Fruit fly (Drosophila melanogaster) whole organism: ENCODE results near the gene CG17929.

Experiments
- CG8478 ChIP-seq: fragments of >200 bp; optimal IDR thresholded peaks from 2 replicates; lab custom pipeline; 2018; ENCODE audit warnings: inconsistent platforms
- Dll ChIP-seq: fragments of >200 bp; optimal IDR thresholded peaks from 2 replicates; lab custom pipeline; 2017
- EcR ChIP-seq, 2 experiments: fragments of >200 bp; optimal IDR thresholded peaks; 2 replicates each; lab custom pipeline; 2017; ENCODE audit warnings: missing biosample characterization in 2 of 2, missing genetic modification characterization in 2 of 2, missing genetic modification reagents in 2 of 2
- pan ChIP-seq: fragments of >200 bp; optimal IDR thresholded peaks from 2 replicates; lab custom pipeline; 2017
- psq ChIP-seq: fragments of >200 bp; optimal IDR thresholded peaks from 2 replicates; lab custom pipeline; 2017
- usp ChIP-seq: fragments of >200 bp; optimal IDR thresholded peaks from 2 replicates; lab custom pipeline; 2017; ENCODE audit warnings: missing biosample characterization, missing genetic modification characterization, mixed read lengths

dm6 chr3R:16359098-16359497, 33.8 kb downstream of the CG17929 start, which contains the start of gene CG17931:
- TF ChIP-seq psq (lab: Kevin White, UChicago) (no peak), EcR (GFP tag; optimal IDR thresholded peaks at IDR 0.05; lab: Kevin White, UChicago) (no peak), Dll (no peak), CG8478 (lab: Kevin White, UChicago) (no peak), usp (no peak), pan (lab: Kevin White, UChicago) (no peak)
